Worm (Caenorhabditis elegans) whole organism, L2 larva: ENCODE results near the gene Y32F6B.1.

Experiments used
- lin-11 ChIP-seq: fragments of 150-350 bp; sonication (generic microtip); optimal IDR thresholded peaks from 2 replicates; lab custom pipeline; 2014; ENCODE audit warnings: missing biosample characterization, missing genetic modification characterization, inconsistent platforms, mixed read lengths
- nhr-10 ChIP-seq: sonication (generic microtip); optimal IDR thresholded peaks from 2 replicates; lab custom pipeline; 2017; ENCODE audit warnings: missing biosample characterization, missing genetic modification characterization

The Y32F6B.1 gene

ce11 chrV:10432607-10433006, 51.9 kb downstream of the Y32F6B.1 start (continued):
- TF ChIP-seq nhr-10 (tag; lab: Kevin White, UChicago) = no peak
- TF ChIP-seq lin-11 (tag; lab: Kevin White, UChicago) = no peak
